Worm (Caenorhabditis elegans): ENCODE results near the gene ZK682.7.

ce11 chrV:9321185-9321584 lies 29.2 kb upstream of the ZK682.7 start, which contains the start of gene F44A2.7:
- TF ChIP-seq him-1 (tag; optimal IDR thresholded peaks at IDR 0.05) (no peak), dao-5 (tag; optimal IDR thresholded peaks at IDR 0.05) (no peak)
